Worm (Caenorhabditis elegans) whole organism, midembryonic: ENCODE measurements around the gene ndx-2.

Experiments used
- flt-1 ChIP-seq: fragments of 200-800 bp; sonication (Bioruptor generic); IDR thresholded peaks from 2 replicates; pipeline ENCODE4 v1.3.6; 2022; ENCODE audit warnings: missing genetic modification characterization, missing compliant biosample characterization
- klf-2 ChIP-seq: fragments of 200-800 bp; sonication (Bioruptor generic); conservative IDR thresholded peaks from 2 replicates; pipeline ENCODE4 v1.3.6; 2022; ENCODE audit warnings: missing genetic modification reagents, missing genetic modification characterization, missing compliant biosample characterization
- ref-1 ChIP-seq: fragments of 200-800 bp; sonication (Bioruptor generic); conservative IDR thresholded peaks from 2 replicates; pipeline ENCODE4 v1.3.6; 2022; ENCODE audit warnings: missing genetic modification reagents, missing genetic modification characterization, missing compliant biosample characterization
- tab-1 ChIP-seq: fragments of 200-800 bp; sonication (Bioruptor generic); IDR thresholded peaks from 2 replicates; pipeline ENCODE4 v1.3.6; 2022; ENCODE audit warnings: missing genetic modification characterization, missing compliant biosample characterization
- ztf-29 ChIP-seq: fragments of 200-800 bp; sonication (Bioruptor generic); IDR thresholded peaks from 2 replicates; pipeline ENCODE4 v1.3.6; 2022; ENCODE audit warnings: missing genetic modification reagents, missing genetic modification characterization, missing compliant biosample characterization

DNA sequence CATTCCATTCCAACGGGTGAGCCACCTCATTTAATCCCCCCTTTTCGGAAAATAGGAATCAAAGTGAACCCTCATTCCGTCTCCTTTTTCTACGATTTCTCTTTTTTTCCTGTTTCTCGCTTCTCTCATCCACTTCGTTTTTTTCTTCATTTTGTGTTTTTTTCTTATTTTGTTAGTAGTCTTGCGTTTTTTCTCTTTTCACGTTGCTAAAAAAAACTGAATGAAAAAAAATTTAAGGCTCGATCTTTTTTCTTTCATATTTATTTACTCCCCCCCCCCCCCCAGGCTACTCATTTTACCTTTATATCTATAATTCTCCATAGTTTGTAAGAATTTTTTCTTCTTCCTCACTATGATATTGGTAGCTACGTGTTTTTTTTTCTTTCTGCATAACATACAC lies 12.8 kb upstream of the ndx-2 start:
- TF ChIP-seq tab-1 (no peak), ref-1 (GFP tag; lab: Robert Waterston, UW) (no peak), ztf-29 (GFP tag; lab: Robert Waterston, UW) (no peak), klf-2 (GFP tag; lab: Robert Waterston, UW) (no peak), flt-1 (no peak)
